Worm (Caenorhabditis elegans) whole organism, L4/young adult: ENCODE results near the gene srw-121.

Experiments
- W03F9.2 ChIP-seq: fragments of 150-350 bp; optimal IDR thresholded peaks from 2 replicates; lab custom pipeline; 2014; ENCODE audit warnings: missing biosample characterization, missing genetic modification characterization
- dao-5 ChIP-seq: sonication (generic microtip); optimal IDR thresholded peaks from 2 replicates; lab custom pipeline; 2016; ENCODE audit warnings: missing genotype, missing genetic modification characterization, moderate library complexity, missing compliant biosample characterization
- him-1 ChIP-seq: sonication (generic microtip); optimal IDR thresholded peaks from 2 replicates; lab custom pipeline; 2016; ENCODE audit warnings: missing genotype, missing genetic modification reagents, missing genetic modification characterization, missing compliant biosample characterization

ce11 chrV:2983351-2983750 is 8.0 kb downstream of the srw-121 start, which contains the start of gene srw-117:
- TF ChIP-seq him-1 (tag; lab: Kevin White, UChicago): no peak
- no peak for TF ChIP-seq W03F9.2 (tag; lab: Kevin White, UChicago)
- no peak for TF ChIP-seq dao-5 (tag; lab: Kevin White, UChicago)
